Worm (Caenorhabditis elegans) whole organism, L3 larva: ENCODE data around the gene C44B9.3.
A peak's percentile ranks its signal among the peaks of the same experiment; 100 is the strongest.

Source experiments
- R02D3.7 ChIP-seq: fragments of 150-350 bp; optimal IDR thresholded peaks from 2 replicates; lab custom pipeline; 2014; ENCODE audit warnings: missing biosample characterization, missing genetic modification characterization
- ZK546.5 ChIP-seq: sonication (generic microtip); optimal IDR thresholded peaks from 2 replicates; lab custom pipeline; 2017; ENCODE audit warnings: missing biosample characterization, missing genetic modification characterization
- aly-2 ChIP-seq: fragments of 150-350 bp; optimal IDR thresholded peaks from 2 replicates; lab custom pipeline; 2014; ENCODE audit warnings: missing biosample characterization, missing genetic modification characterization
- ama-1 ChIP-seq: fragments of 150-350 bp; optimal IDR thresholded peaks from 2 replicates; lab custom pipeline; 2018
- egl-27 ChIP-seq: sonication (generic microtip); optimal IDR thresholded peaks from 4 replicates; lab custom pipeline; 2017; ENCODE audit warnings: missing biosample characterization, missing genetic modification reagents, missing genetic modification characterization
- egl-5 ChIP-seq: fragments of 150-350 bp; optimal IDR thresholded peaks from 2 replicates; lab custom pipeline; 2017; ENCODE audit warnings: missing biosample characterization, missing genetic modification reagents, missing genetic modification characterization, inconsistent platforms
- elt-1 ChIP-seq: fragments of 150-350 bp; optimal IDR thresholded peaks from 2 replicates; lab custom pipeline; 2014; ENCODE audit warnings: missing biosample characterization, missing genetic modification characterization
- elt-2 ChIP-seq: sonication (generic microtip); optimal IDR thresholded peaks from 2 replicates; lab custom pipeline; 2016; ENCODE audit warnings: missing genetic modification reagents, mild to moderate bottlenecking, missing genetic modification characterization, missing compliant biosample characterization
- elt-3 ChIP-seq, 3 experiments: fragments of 150-350 bp in 1 of 3; sonication (generic microtip) in 2 of 3; optimal IDR thresholded peaks; 2 replicates in 2 of 3; 4 replicates in 1 of 3; lab custom pipeline; 2014 to 2017; ENCODE audit warnings: missing biosample characterization in 3 of 3, missing genetic modification characterization in 3 of 3
- fkh-10 ChIP-seq: sonication (generic microtip); optimal IDR thresholded peaks from 2 replicates; lab custom pipeline; 2017; ENCODE audit warnings: missing biosample characterization, missing genetic modification reagents, missing genetic modification characterization
- fkh-2 ChIP-seq: fragments of 150-350 bp; optimal IDR thresholded peaks from 2 replicates; lab custom pipeline; 2014; ENCODE audit warnings: missing biosample characterization, missing genetic modification reagents, missing genetic modification characterization
- fos-1 ChIP-seq: fragments of 150-350 bp; optimal IDR thresholded peaks from 2 replicates; lab custom pipeline; 2014; ENCODE audit warnings: missing biosample characterization, missing genetic modification characterization
- hmg-11 ChIP-seq: sonication (generic microtip); optimal IDR thresholded peaks from 2 replicates; lab custom pipeline; 2016; ENCODE audit warnings: missing genetic modification characterization, missing compliant biosample characterization
- jun-1 ChIP-seq: fragments of 150-350 bp; optimal IDR thresholded peaks from 2 replicates; lab custom pipeline; 2014; ENCODE audit warnings: missing biosample characterization, missing genetic modification reagents, missing genetic modification characterization
- lin-15B ChIP-seq: fragments of 150-350 bp; optimal IDR thresholded peaks from 2 replicates; lab custom pipeline; 2014; ENCODE audit warnings: missing biosample characterization, missing genetic modification characterization
- lin-39 ChIP-seq: fragments of 150-350 bp; optimal IDR thresholded peaks from 2 replicates; lab custom pipeline; 2018; ENCODE audit warnings: missing biosample characterization, missing genetic modification reagents, missing genetic modification characterization
- lsy-12 ChIP-seq: sonication (generic microtip); optimal IDR thresholded peaks from 2 replicates; lab custom pipeline; 2016; ENCODE audit warnings: mild to moderate bottlenecking, missing genetic modification characterization, missing compliant biosample characterization
- mml-1 ChIP-seq: fragments of 150-350 bp; sonication (generic microtip); optimal IDR thresholded peaks from 3 replicates; lab custom pipeline; 2014; ENCODE audit warnings: missing biosample characterization, missing genetic modification characterization
- nfya-1 ChIP-seq: sonication (generic microtip); optimal IDR thresholded peaks from 2 replicates; lab custom pipeline; 2017; ENCODE audit warnings: missing genetic modification characterization, mild to moderate bottlenecking, missing compliant biosample characterization, antibody characterized with exemption, moderate library complexity; ENCODE audit not compliant: insufficient read depth
- nhr-12 ChIP-seq: fragments of 150-350 bp; optimal IDR thresholded peaks from 2 replicates; lab custom pipeline; 2014; ENCODE audit warnings: missing biosample characterization, missing genetic modification characterization
- nhr-23 ChIP-seq: fragments of 150-350 bp; optimal IDR thresholded peaks from 2 replicates; lab custom pipeline; 2014; ENCODE audit warnings: missing biosample characterization, missing genetic modification reagents, missing genetic modification characterization
- nhr-25 ChIP-seq: sonication (generic microtip); optimal IDR thresholded peaks from 2 replicates; lab custom pipeline; 2017; ENCODE audit warnings: missing biosample characterization, missing genetic modification characterization
- nhr-43 ChIP-seq: sonication (generic microtip); optimal IDR thresholded peaks from 2 replicates; lab custom pipeline; 2016; ENCODE audit warnings: mild to moderate bottlenecking, missing genetic modification characterization, missing compliant biosample characterization; ENCODE audit not compliant: poor library complexity, severe bottlenecking
- nhr-67 ChIP-seq: fragments of 150-350 bp; optimal IDR thresholded peaks from 2 replicates; lab custom pipeline; 2014; ENCODE audit warnings: missing biosample characterization, missing genetic modification characterization
- nhr-76 ChIP-seq: fragments of 150-350 bp; sonication (generic microtip); optimal IDR thresholded peaks from 5 replicates; lab custom pipeline; 2014; ENCODE audit warnings: missing biosample characterization, missing genetic modification characterization
- nhr-77 ChIP-seq: fragments of 150-350 bp; optimal IDR thresholded peaks from 2 replicates; lab custom pipeline; 2014; ENCODE audit warnings: missing biosample characterization, missing genetic modification characterization
- pha-4 ChIP-seq: fragments of 150-350 bp; optimal IDR thresholded peaks from 2 replicates; lab custom pipeline; 2014; ENCODE audit warnings: missing biosample characterization, missing genetic modification reagents, missing genetic modification characterization
- pqm-1 ChIP-seq: fragments of 150-350 bp; optimal IDR thresholded peaks from 2 replicates; lab custom pipeline; 2017; ENCODE audit warnings: missing biosample characterization, missing genetic modification characterization, inconsistent platforms
- sea-2 ChIP-seq: fragments of 150-350 bp; sonication (generic microtip); optimal IDR thresholded peaks from 4 replicates; lab custom pipeline; 2014; ENCODE audit warnings: missing biosample characterization, missing genetic modification reagents, missing genetic modification characterization
- skn-1 ChIP-seq: fragments of 150-350 bp; optimal IDR thresholded peaks from 2 replicates; lab custom pipeline; 2014; ENCODE audit warnings: missing biosample characterization, missing genetic modification characterization
- snpc-4 ChIP-seq: fragments of 150-350 bp; optimal IDR thresholded peaks from 2 replicates; lab custom pipeline; 2014; ENCODE audit warnings: missing biosample characterization, missing genetic modification characterization
- unc-39 ChIP-seq: sonication (generic microtip); optimal IDR thresholded peaks from 4 replicates; lab custom pipeline; 2017; ENCODE audit warnings: missing biosample characterization, missing genetic modification characterization
- unc-62 ChIP-seq: fragments of 150-350 bp; sonication (generic microtip); optimal IDR thresholded peaks from 4 replicates; lab custom pipeline; 2014; ENCODE audit warnings: missing biosample characterization, missing genetic modification reagents, missing genetic modification characterization
- ztf-11 ChIP-seq: fragments of 150-350 bp; optimal IDR thresholded peaks from 2 replicates; lab custom pipeline; 2014; ENCODE audit warnings: missing biosample characterization, missing genetic modification characterization
- ztf-4 ChIP-seq: fragments of 150-350 bp; optimal IDR thresholded peaks from 2 replicates; lab custom pipeline; 2014; ENCODE audit warnings: missing biosample characterization, missing genetic modification characterization

The C44B9.3 gene

ce11 chrIII:10895817-10896413, 15.9 kb upstream of the C44B9.3 start, which contains the start of gene com-1:
Gene com-1, plus strand, starts transcription at chrIII:10896363.
- TF ChIP-seq nhr-76 (tag; lab: Kevin White, UChicago) (no peak), hmg-11 (peak; percentile 41), nhr-77 (tag; lab: Kevin White, UChicago) (no peak), ztf-4 (tag; lab: Kevin White, UChicago) (no peak), egl-5 (tag; lab: Kevin White, UChicago) (no peak), nhr-23 (tag; lab: Kevin White, UChicago) (peak; percentile 42), lin-15B (tag; lab: Kevin White, UChicago) (peak; percentile 83), pha-4 (tag; lab: Kevin White, UChicago) (peak; percentile 70), nfya-1 (tag; lab: Kevin White, UChicago) (peak; percentile 54), snpc-4 (peak; percentile 26), fkh-2 (no peak), aly-2 (tag; lab: Kevin White, UChicago) (no peak)

ce11 chrIII:10894220-10894619, 14.2 kb upstream of the C44B9.3 start, which contains the start of gene fbxb-87:
Gene fbxb-87, plus strand, starts transcription at chrIII:10894520.
- TF ChIP-seq aly-2 (tag; lab: Kevin White, UChicago): no peak
- TF ChIP-seq nhr-12 (tag; lab: Kevin White, UChicago): no peak
- no peak for TF ChIP-seq unc-62 (GFP tag; lab: Kevin White, UChicago)
- TF ChIP-seq skn-1 (tag; lab: Kevin White, UChicago): no peak
- no peak for TF ChIP-seq R02D3.7 (tag; lab: Kevin White, UChicago)
- TF ChIP-seq nhr-43 (tag; lab: Kevin White, UChicago): no peak
- no peak for TF ChIP-seq jun-1 (tag; lab: Kevin White, UChicago)
- TF ChIP-seq elt-3 (tag; optimal IDR thresholded peaks at IDR 0.05; lab: Kevin White, UChicago): no peak
- no peak for TF ChIP-seq pha-4 (tag; lab: Kevin White, UChicago)
- TF ChIP-seq nhr-77 (tag; lab: Kevin White, UChicago): no peak
- TF ChIP-seq nhr-23 (tag; lab: Kevin White, UChicago): no peak
- TF ChIP-seq lsy-12 (tag; lab: Kevin White, UChicago): no peak
- TF ChIP-seq ztf-11 (tag; lab: Kevin White, UChicago): no peak
- TF ChIP-seq unc-39: no peak
- TF ChIP-seq ZK546.5: no peak
- no peak for TF ChIP-seq fkh-2
- TF ChIP-seq, all 47 proteins: peak for 0

ce11 chrIII:10888824-10889223, 8.8 kb upstream of the C44B9.3 start:
- TF ChIP-seq ama-1 (lab: Kevin White, UChicago) (no peak), mml-1 (tag; lab: Kevin White, UChicago) (no peak), lin-39 (no peak), sea-2 (GFP tag; lab: Kevin White, UChicago) (no peak), nfya-1 (tag; lab: Kevin White, UChicago) (no peak), egl-27 (tag; lab: Kevin White, UChicago) (no peak), hmg-11 (no peak)

- TF ChIP-seq egl-5 (tag; lab: Kevin White, UChicago): peak; percentile 40
- no peak for TF ChIP-seq mml-1 (tag; lab: Kevin White, UChicago)
- TF ChIP-seq nhr-67: no peak
- no peak for TF ChIP-seq elt-2
- no peak for TF ChIP-seq elt-1
- TF ChIP-seq lin-39: peak; percentile 3
- peak; percentile 90 for TF ChIP-seq lin-15B (tag; lab: Kevin White, UChicago)
- TF ChIP-seq egl-27 (tag; lab: Kevin White, UChicago): no peak
- peak; percentile 43 for TF ChIP-seq hmg-11
- no peak for TF ChIP-seq fos-1
- peak; percentile 6 for TF ChIP-seq R02D3.7 (tag; lab: Kevin White, UChicago)
- peak; percentile 59 for TF ChIP-seq nhr-23 (tag; lab: Kevin White, UChicago)
- TF ChIP-seq pqm-1 (tag; lab: Kevin White, UChicago): peak; percentile 5
- no peak for TF ChIP-seq fkh-10
- peak; percentile 46 for TF ChIP-seq snpc-4
- peak; percentile 78 for TF ChIP-seq pha-4 (tag; lab: Kevin White, UChicago)
- TF ChIP-seq nfya-1 (tag; lab: Kevin White, UChicago): peak; percentile 77
- TF ChIP-seq nhr-25 (tag; lab: Kevin White, UChicago): peak; percentile 28
These were observed 2.0 kb upstream of the C44B9.3 start for ce11 chrIII:10881996-10882395.
